Fruit fly (Drosophila melanogaster) whole organism, embryonic: ENCODE data around the gene CG8563.

Experiments used
- Awh ChIP-seq: fragments of 200-800 bp; sonication (Bioruptor generic); IDR thresholded peaks from 2 replicates; pipeline ENCODE4, ENCODE4 v1.3.6; 2022; ENCODE audit warnings: missing biosample characterization, missing genetic modification characterization
- CG1024 ChIP-seq: fragments of 200-800 bp; sonication (Bioruptor generic); IDR thresholded peaks from 2 replicates; pipeline ENCODE4 v1.3.6; 2022; ENCODE audit warnings: missing biosample characterization, missing genetic modification characterization
- CG10321 ChIP-seq: fragments of 200-800 bp; sonication (Bioruptor generic); IDR thresholded peaks from 2 replicates; pipeline ENCODE4 v1.3.6; 2022; ENCODE audit warnings: missing biosample characterization, missing genetic modification characterization
- CG10543 ChIP-seq: fragments of 200-800 bp; sonication (Bioruptor generic); optimal IDR thresholded peaks from 3 replicates; lab custom pipeline; 2017; ENCODE audit warnings: missing biosample characterization, mild to moderate bottlenecking, missing genetic modification characterization, moderate library complexity
- CG10959 ChIP-seq: fragments of 200-800 bp; sonication (Bioruptor generic); IDR thresholded peaks from 2 replicates; pipeline ENCODE4 v1.3.6; 2022; ENCODE audit warnings: missing biosample characterization, missing genetic modification characterization
- CG11085 ChIP-seq: fragments of 200-800 bp; sonication (Bioruptor generic); IDR thresholded peaks from 2 replicates; pipeline ENCODE4 v1.3.6; 2022; ENCODE audit warnings: missing biosample characterization, missing genetic modification characterization
- CG11504 ChIP-seq: fragments of 200-800 bp; sonication (Bioruptor generic); optimal IDR thresholded peaks from 3 replicates; lab custom pipeline; 2019; ENCODE audit warnings: missing biosample characterization, mild to moderate bottlenecking, missing genetic modification characterization, moderate library complexity
- CG12104 ChIP-seq: fragments of 200-800 bp; sonication (Bioruptor generic); optimal IDR thresholded peaks from 3 replicates; lab custom pipeline; 2016; ENCODE audit warnings: missing biosample characterization, missing genetic modification characterization
- CG12744 ChIP-seq: fragments of 200-800 bp; sonication (Bioruptor generic); optimal IDR thresholded peaks from 2 replicates; lab custom pipeline; 2016; ENCODE audit warnings: missing biosample characterization, missing genetic modification characterization
- CG13296 ChIP-seq: fragments of 200-800 bp; sonication (Bioruptor generic); optimal IDR thresholded peaks from 3 replicates; lab custom pipeline; 2018; ENCODE audit warnings: missing biosample characterization, mild to moderate bottlenecking, missing genetic modification characterization
- CG13775 ChIP-seq: fragments of 200-800 bp; sonication (Bioruptor generic); optimal IDR thresholded peaks from 3 replicates; lab custom pipeline; 2017; ENCODE audit warnings: missing biosample characterization, mild to moderate bottlenecking, missing genetic modification characterization
- CG14050 ChIP-seq: fragments of 200-800 bp; sonication (Bioruptor generic); IDR thresholded peaks from 3 replicates; pipeline ENCODE4 v1.3.6; 2022; ENCODE audit warnings: missing biosample characterization, missing genetic modification characterization
- CG15073 ChIP-seq: fragments of 200-800 bp; sonication (Bioruptor generic); optimal IDR thresholded peaks from 2 replicates; lab custom pipeline; 2016; ENCODE audit warnings: missing biosample characterization, missing genetic modification characterization
- CG15479 ChIP-seq: fragments of 200-800 bp; sonication (Bioruptor generic); optimal IDR thresholded peaks from 3 replicates; lab custom pipeline; 2019; ENCODE audit warnings: missing biosample characterization, mild to moderate bottlenecking, missing genetic modification characterization, moderate library complexity
- CG15601 ChIP-seq: fragments of 200-800 bp; sonication (Bioruptor generic); optimal IDR thresholded peaks from 3 replicates; lab custom pipeline; 2019; ENCODE audit warnings: missing biosample characterization, mild to moderate bottlenecking, missing genetic modification characterization, moderate library complexity
- CG16779 ChIP-seq: fragments of 200-800 bp; sonication (Bioruptor generic); IDR thresholded peaks from 2 replicates; pipeline ENCODE4 v1.3.6; 2022; ENCODE audit warnings: missing biosample characterization, missing genetic modification characterization
- CG30431 ChIP-seq: fragments of 200-800 bp; sonication (Bioruptor generic); optimal IDR thresholded peaks from 2 replicates; lab custom pipeline; 2017; ENCODE audit warnings: missing biosample characterization, missing genetic modification characterization
- CG7357 ChIP-seq: fragments of 200-800 bp; sonication (Bioruptor generic); IDR thresholded peaks from 3 replicates; pipeline ENCODE4 v1.3.6; 2022; ENCODE audit warnings: missing biosample characterization, missing genetic modification characterization
- CG7839 ChIP-seq: fragments of 200-800 bp; sonication (Bioruptor generic); optimal IDR thresholded peaks from 3 replicates; lab custom pipeline; 2018; ENCODE audit warnings: missing biosample characterization, mild to moderate bottlenecking, missing genetic modification characterization, moderate library complexity
- Chrac-16 ChIP-seq: fragments of 200-800 bp; sonication (Bioruptor generic); optimal IDR thresholded peaks from 3 replicates; lab custom pipeline; 2016; ENCODE audit warnings: missing biosample characterization, missing genetic modification characterization
- CkIIα-i1 ChIP-seq: fragments of 200-800 bp; sonication (Bioruptor generic); IDR thresholded peaks from 2 replicates; pipeline ENCODE4 v1.3.6; 2022; ENCODE audit warnings: missing biosample characterization, missing genetic modification characterization
- CrebB ChIP-seq: fragments of 200-800 bp; sonication (Bioruptor generic); optimal IDR thresholded peaks from 3 replicates; lab custom pipeline; 2018; ENCODE audit warnings: missing biosample characterization, mild to moderate bottlenecking, missing genetic modification characterization
- E2f2 ChIP-seq: fragments of 200-800 bp; sonication (Bioruptor generic); IDR thresholded peaks from 2 replicates; pipeline ENCODE4 v1.3.6; 2022; ENCODE audit warnings: missing biosample characterization, missing genetic modification characterization
- Ets65A ChIP-seq: fragments of 200-800 bp; sonication (Bioruptor generic); peaks from one replicate; lab custom pipeline; 2016; ENCODE audit warnings: missing biosample characterization, missing genetic modification characterization
- HLH54F ChIP-seq: fragments of 200-800 bp; sonication (Bioruptor generic); optimal IDR thresholded peaks from 3 replicates; lab custom pipeline; 2016; ENCODE audit warnings: missing biosample characterization, missing genetic modification characterization
- Hr3 ChIP-seq: fragments of 200-800 bp; sonication (Bioruptor generic); optimal IDR thresholded peaks from 3 replicates; lab custom pipeline; 2016; ENCODE audit warnings: missing biosample characterization, missing genetic modification characterization
- Meics ChIP-seq: fragments of 200-800 bp; sonication (Bioruptor generic); optimal IDR thresholded peaks from 2 replicates; lab custom pipeline; 2017; ENCODE audit warnings: missing biosample characterization, mild to moderate bottlenecking, missing genetic modification characterization
- Nf-YA ChIP-seq: fragments of 200-800 bp; sonication (Bioruptor generic); IDR thresholded peaks from 2 replicates; pipeline ENCODE4 v1.3.6; 2022; ENCODE audit warnings: missing biosample characterization, missing genetic modification characterization
- Sox100B ChIP-seq: fragments of 200-800 bp; sonication (Bioruptor generic); optimal IDR thresholded peaks from 3 replicates; lab custom pipeline; 2018; ENCODE audit warnings: missing biosample characterization, mild to moderate bottlenecking, missing genetic modification characterization
- Ssrp ChIP-seq: fragments of 200-800 bp; sonication (Bioruptor generic); optimal IDR thresholded peaks from 2 replicates; lab custom pipeline; 2018; ENCODE audit warnings: missing biosample characterization, mild to moderate bottlenecking, missing genetic modification characterization, moderate library complexity
- Tbp ChIP-seq: fragments of >200 bp; optimal IDR thresholded peaks from 2 replicates; lab custom pipeline; 2018; ENCODE audit warnings: missing biosample characterization, missing genetic modification characterization
- YL-1 ChIP-seq: fragments of 200-800 bp; sonication (Bioruptor generic); optimal IDR thresholded peaks from 3 replicates; lab custom pipeline; 2017; ENCODE audit warnings: missing biosample characterization, mild to moderate bottlenecking, missing genetic modification characterization
- aop ChIP-seq: fragments of 200-800 bp; sonication (Bioruptor generic); IDR thresholded peaks from 2 replicates; pipeline ENCODE4 v1.3.6; 2022; ENCODE audit warnings: missing biosample characterization, missing genetic modification characterization
- ara ChIP-seq: fragments of 200-800 bp; sonication (Bioruptor generic); IDR thresholded peaks from 2 replicates; pipeline ENCODE4 v1.3.6; 2022; ENCODE audit warnings: missing biosample characterization, missing genetic modification characterization
- cad ChIP-seq: fragments of >200 bp; optimal IDR thresholded peaks from 2 replicates; lab custom pipeline; 2017; ENCODE audit warnings: missing biosample characterization, missing genetic modification characterization
- dan ChIP-seq: fragments of 200-800 bp; sonication (Bioruptor generic); IDR thresholded peaks from 2 replicates; pipeline ENCODE4 v1.3.6; 2022; ENCODE audit warnings: missing biosample characterization, missing genetic modification characterization
- dm ChIP-seq: fragments of 200-800 bp; sonication (Bioruptor generic); optimal IDR thresholded peaks from 3 replicates; lab custom pipeline; 2016; ENCODE audit warnings: missing biosample characterization, missing genetic modification characterization
- dmrt11E ChIP-seq: fragments of 200-800 bp; sonication (Bioruptor generic); optimal IDR thresholded peaks from 3 replicates; lab custom pipeline; 2018; ENCODE audit warnings: missing biosample characterization, mild to moderate bottlenecking, missing genetic modification characterization, moderate library complexity
- dysf ChIP-seq: fragments of 200-800 bp; sonication (Bioruptor generic); IDR thresholded peaks from 3 replicates; pipeline ENCODE4 v1.3.6; 2022; ENCODE audit warnings: missing biosample characterization, missing genetic modification characterization
- esg ChIP-seq: fragments of 200-800 bp; sonication (Bioruptor generic); conservative IDR thresholded peaks from 2 replicates; pipeline ENCODE4 v1.3.6; 2022; ENCODE audit warnings: missing biosample characterization, missing genetic modification characterization
- fd96Cb ChIP-seq: fragments of 200-800 bp; sonication (Bioruptor generic); optimal IDR thresholded peaks from 2 replicates; lab custom pipeline; 2018; ENCODE audit warnings: missing biosample characterization, mild to moderate bottlenecking, missing genetic modification characterization, moderate library complexity
- gfzf ChIP-seq: fragments of 200-800 bp; sonication (Bioruptor generic); optimal IDR thresholded peaks from 2 replicates; lab custom pipeline; 2016; ENCODE audit warnings: missing biosample characterization, mild to moderate bottlenecking, missing genetic modification characterization, moderate library complexity
- gsb ChIP-seq: fragments of 200-800 bp; sonication (Bioruptor generic); IDR thresholded peaks from 2 replicates; pipeline ENCODE4 v1.3.6; 2022; ENCODE audit warnings: missing biosample characterization, missing genetic modification characterization
- kay ChIP-seq: fragments of 200-800 bp; sonication (Bioruptor generic); optimal IDR thresholded peaks from 2 replicates; lab custom pipeline; 2016; ENCODE audit warnings: missing biosample characterization, missing genetic modification characterization
- knrl ChIP-seq: fragments of 200-800 bp; sonication (Bioruptor generic); IDR thresholded peaks from 3 replicates; pipeline ENCODE4 v1.3.6; 2022; ENCODE audit warnings: missing biosample characterization, missing genetic modification characterization; ENCODE audit not compliant: partially characterized antibody
- lola ChIP-seq, 3 experiments: fragments of >200 bp in 2 of 3; fragments of 200-800 bp in 1 of 3; sonication (Bioruptor generic) in 1 of 3; optimal IDR thresholded peaks; 2 replicates each; lab custom pipeline; 2017 to 2019; ENCODE audit warnings: missing biosample characterization in 3 of 3, missing genetic modification characterization in 3 of 3, mild to moderate bottlenecking in 1 of 3, moderate library complexity in 1 of 3
- nau ChIP-seq: fragments of 200-800 bp; sonication (Bioruptor generic); optimal IDR thresholded peaks from 3 replicates; lab custom pipeline; 2017; ENCODE audit warnings: missing biosample characterization, mild to moderate bottlenecking, missing genetic modification characterization, missing genetic modification reagents
- nom ChIP-seq: fragments of 200-800 bp; sonication (Bioruptor generic); optimal IDR thresholded peaks from 2 replicates; lab custom pipeline; 2017; ENCODE audit warnings: missing biosample characterization, missing genetic modification characterization, mild to moderate bottlenecking, moderate library complexity, missing genetic modification reagents
- otp ChIP-seq: fragments of 200-800 bp; sonication (Bioruptor generic); IDR thresholded peaks from 3 replicates; pipeline ENCODE4, ENCODE4 v1.3.6; 2022; ENCODE audit warnings: missing biosample characterization, missing genetic modification characterization
- salm ChIP-seq: fragments of 200-800 bp; sonication (Bioruptor generic); optimal IDR thresholded peaks from 2 replicates; lab custom pipeline; 2018; ENCODE audit warnings: missing biosample characterization, mild to moderate bottlenecking, missing genetic modification characterization
- stc ChIP-seq: fragments of 200-800 bp; sonication (Bioruptor generic); IDR thresholded peaks from 2 replicates; pipeline ENCODE4 v1.3.6; 2022; ENCODE audit warnings: missing biosample characterization, missing genetic modification characterization
- trh ChIP-seq: fragments of 200-800 bp; sonication (Bioruptor generic); optimal IDR thresholded peaks from 2 replicates; lab custom pipeline; 2016; ENCODE audit warnings: missing biosample characterization, missing genetic modification characterization

CG8563 gene

DNA sequence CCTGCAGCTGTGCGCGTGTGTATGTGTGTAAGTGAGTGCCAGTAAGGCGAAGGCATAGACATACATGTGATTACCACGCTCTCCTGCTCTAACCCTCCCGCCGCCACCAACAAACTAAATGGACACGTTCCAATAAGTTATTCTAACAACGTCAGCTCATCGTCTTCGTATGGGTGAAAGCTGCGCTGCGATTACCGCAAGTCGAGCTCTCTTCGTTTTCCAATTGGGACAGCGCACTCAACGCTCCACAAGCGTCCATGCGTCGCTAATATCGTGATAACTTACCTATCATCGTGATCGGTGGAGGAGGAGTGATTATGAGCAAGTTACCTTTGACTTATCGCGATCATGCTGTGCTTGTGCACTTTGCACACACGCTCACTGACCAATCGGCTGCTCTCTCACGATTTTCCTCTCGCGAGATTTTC is 29.4 kb upstream of the CG8563 start (continued):
- peak; percentile 8 for TF ChIP-seq dm (GFP tag; lab: Kevin White, UChicago)
- TF ChIP-seq CkIIα-i1 (GFP tag; lab: Robert Waterston, UW), result no peak
- no peak for TF ChIP-seq lola (GFP tag; optimal IDR thresholded peaks at IDR 0.05; lab: Kevin White, UChicago)
- no peak for TF ChIP-seq CG14050 (GFP tag; lab: Robert Waterston, UW)
- no peak for TF ChIP-seq Hr3 (GFP tag; lab: Kevin White, UChicago)
- no peak for TF ChIP-seq CG15601 (tag; lab: Kevin White, UChicago)
- TF ChIP-seq CG12744 (GFP tag; lab: Kevin White, UChicago), result no peak
- no peak for TF ChIP-seq trh (GFP tag; lab: Kevin White, UChicago)
- no peak for TF ChIP-seq HLH54F (GFP tag; lab: Kevin White, UChicago)
- TF ChIP-seq CG12104 (GFP tag; lab: Kevin White, UChicago), result no peak
- TF ChIP-seq CG10321, result no peak
- no peak for TF ChIP-seq Chrac-16 (GFP tag; lab: Kevin White, UChicago)
- no peak for TF ChIP-seq otp (GFP tag; lab: Robert Waterston, UW)
- TF ChIP-seq nom (GFP tag; lab: Kevin White, UChicago), result peak; percentile 57
- no peak for TF ChIP-seq gfzf (GFP tag; lab: Kevin White, UChicago)
- no peak for TF ChIP-seq esg (GFP tag; lab: Robert Waterston, UW)
- no peak for TF ChIP-seq CG15479
- TF ChIP-seq Tbp (GFP tag; lab: Kevin White, UChicago), result no peak
- no peak for TF ChIP-seq CG10543 (GFP tag; lab: Kevin White, UChicago)
- no peak for TF ChIP-seq kay (GFP tag; lab: Kevin White, UChicago)
- TF ChIP-seq CG7839 (tag; lab: Kevin White, UChicago), result no peak
- TF ChIP-seq CG1024 (GFP tag; lab: Robert Waterston, UW), result peak; percentile 46; the same call in 1 of the 2 replicates
- TF ChIP-seq dysf, result peak; percentile 33; the same call in 1 of the 3 replicates
- no peak for TF ChIP-seq CG7357 (GFP tag; lab: Robert Waterston, UW)
- TF ChIP-seq aop (GFP tag; lab: Robert Waterston, UW), result no peak
- peak; percentile 46 for TF ChIP-seq ara (GFP tag; lab: Robert Waterston, UW)
- no peak for TF ChIP-seq CG11085 (GFP tag; lab: Robert Waterston, UW)
- no peak for TF ChIP-seq CG15073 (GFP tag; lab: Kevin White, UChicago)
- no peak for TF ChIP-seq nau (GFP tag; lab: Kevin White, UChicago)
- no peak for TF ChIP-seq CG13775 (GFP tag; lab: Kevin White, UChicago)
- no peak for TF ChIP-seq Ssrp (tag; lab: Kevin White, UChicago)
- TF ChIP-seq Nf-YA (GFP tag; lab: Robert Waterston, UW), result no peak
- no peak for TF ChIP-seq Sox100B
- no peak for TF ChIP-seq CrebB (tag; lab: Kevin White, UChicago)
- peak; percentile 4 for TF ChIP-seq YL-1 (GFP tag; lab: Kevin White, UChicago)
- TF ChIP-seq dmrt11E (tag; lab: Kevin White, UChicago), result no peak
- no peak for TF ChIP-seq CG10959 (GFP tag; lab: Robert Waterston, UW)
- TF ChIP-seq salm (tag; lab: Kevin White, UChicago), result no peak
- TF ChIP-seq E2f2 (GFP tag; lab: Robert Waterston, UW), result no peak
- TF ChIP-seq gsb (GFP tag; lab: Robert Waterston, UW), result no peak
- TF ChIP-seq Ets65A, result no peak
- peak; percentile 17 for TF ChIP-seq CG13296 (GFP tag; lab: Kevin White, UChicago)
- TF ChIP-seq knrl, result no peak
- peak; percentile 56 for TF ChIP-seq Meics (GFP tag; lab: Kevin White, UChicago)
- no peak for TF ChIP-seq cad (GFP tag; lab: Kevin White, UChicago)
- no peak for TF ChIP-seq CG30431 (GFP tag; lab: Kevin White, UChicago)
- TF ChIP-seq dan (GFP tag; lab: Robert Waterston, UW), result no peak
- no peak for TF ChIP-seq Awh
- no peak for TF ChIP-seq fd96Cb
- no peak for TF ChIP-seq CG16779 (GFP tag; lab: Robert Waterston, UW)
- peak; percentile 41 for TF ChIP-seq CG11504 (tag; lab: Kevin White, UChicago)
- TF ChIP-seq stc (GFP tag; lab: Robert Waterston, UW), result peak; percentile 38; the same call in 1 of the 2 replicates
